Worm (Caenorhabditis elegans): Measurements from ENCODE around the gene nhr-262.

nhr-262 gene

DNA sequence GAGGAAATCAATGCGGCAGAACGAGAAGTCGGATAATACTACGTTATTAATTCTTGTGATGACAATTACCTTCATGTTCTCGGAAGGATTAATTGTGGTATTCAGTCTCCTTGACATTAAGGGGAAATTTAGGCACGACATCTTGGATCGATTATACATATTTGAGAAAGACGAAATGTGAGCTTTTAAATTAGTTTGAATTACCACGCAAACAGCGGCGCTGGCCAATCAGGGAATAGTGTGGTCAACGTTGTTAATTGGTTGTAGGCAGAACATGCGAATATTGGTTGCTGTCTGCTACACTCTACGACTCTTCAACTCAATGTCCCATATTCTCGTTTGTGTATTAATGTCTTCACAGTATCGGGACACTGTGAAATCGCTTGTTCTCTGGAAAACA is 29.7 kb upstream of the nhr-262 start, which contains the start of gene F49A5.10:
Gene F49A5.10 (plus strand): TSS at position 301 of the 400 bp plus-strand sequence.
- TF ChIP-seq ceh-36 (tag; optimal IDR thresholded peaks at IDR 0.05) (no peak), aly-1 (tag; optimal IDR thresholded peaks at IDR 0.05) (no peak), tbx-37 (GFP tag; conservative IDR thresholded peaks at IDR 0.05) (no peak), flt-1 (GFP tag; IDR thresholded peaks at IDR 0.05) (no peak), hmg-4 (GFP tag; optimal IDR thresholded peaks at IDR 0.05) (no peak), hnd-1 (tag; optimal IDR thresholded peaks at IDR 0.05) (no peak), sea-1 (GFP tag; conservative IDR thresholded peaks at IDR 0.05) (no peak), B0310.2 (tag; optimal IDR thresholded peaks at IDR 0.05) (no peak), tra-4 (tag; optimal IDR thresholded peaks at IDR 0.05) (no peak), tbx-11 (GFP tag; IDR thresholded peaks at IDR 0.05) (no peak), pes-1 (GFP tag; IDR thresholded peaks at IDR 0.05) (no peak), ama-1 (optimal IDR thresholded peaks at IDR 0.05) (no peak), F13C5.2 (tag; optimal IDR thresholded peaks at IDR 0.05) (no peak), ets-7 (tag; optimal IDR thresholded peaks at IDR 0.05) (no peak), hmbx-1 (tag; optimal IDR thresholded peaks at IDR 0.05) (no peak), ceh-13 (GFP tag; optimal IDR thresholded peaks at IDR 0.05) (no peak), scrt-1 (GFP tag; IDR thresholded peaks at IDR 0.05) (no peak)

DNA sequence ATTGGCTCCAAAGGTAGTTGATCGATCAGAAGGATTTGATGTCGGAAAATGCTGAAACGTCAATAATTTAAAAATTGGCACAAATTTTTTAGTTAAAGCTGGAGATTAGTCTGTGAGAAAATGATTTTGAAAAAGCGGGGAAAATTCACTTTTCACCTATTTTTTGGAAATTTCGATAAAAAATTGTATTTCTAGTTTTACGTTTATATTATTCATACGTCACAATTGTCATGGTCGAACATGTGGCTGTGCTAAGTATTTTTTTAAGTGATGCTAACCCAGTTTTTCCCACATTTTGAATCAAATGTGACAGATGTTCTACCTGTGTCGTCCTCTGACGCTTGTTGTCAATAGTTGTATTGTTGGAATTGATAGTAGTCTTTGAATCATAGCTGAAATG is 25.2 kb upstream of the nhr-262 start:
- no peak for TF ChIP-seq sea-1 (GFP tag; conservative IDR thresholded peaks at IDR 0.05)
- TF ChIP-seq hnd-1 (tag; optimal IDR thresholded peaks at IDR 0.05) = no peak
- TF ChIP-seq flt-1 (GFP tag; IDR thresholded peaks at IDR 0.05) = no peak
- no peak for TF ChIP-seq ets-7 (tag; optimal IDR thresholded peaks at IDR 0.05)
- TF ChIP-seq ceh-36 (tag; optimal IDR thresholded peaks at IDR 0.05) = no peak
- no peak for TF ChIP-seq tbx-37 (GFP tag; conservative IDR thresholded peaks at IDR 0.05)
- TF ChIP-seq scrt-1 (GFP tag; IDR thresholded peaks at IDR 0.05) = no peak
- TF ChIP-seq tra-4 (tag; optimal IDR thresholded peaks at IDR 0.05) = no peak
- no peak for TF ChIP-seq hmbx-1 (tag; optimal IDR thresholded peaks at IDR 0.05)
- TF ChIP-seq tbx-11 (GFP tag; IDR thresholded peaks at IDR 0.05) = no peak
- no peak for TF ChIP-seq ceh-13 (GFP tag; optimal IDR thresholded peaks at IDR 0.05)
- TF ChIP-seq pes-1 (GFP tag; IDR thresholded peaks at IDR 0.05) = no peak
- TF ChIP-seq F13C5.2 (tag; optimal IDR thresholded peaks at IDR 0.05) = no peak
- no peak for TF ChIP-seq aly-1 (tag; optimal IDR thresholded peaks at IDR 0.05)
- TF ChIP-seq B0310.2 (tag; optimal IDR thresholded peaks at IDR 0.05) = no peak

DNA sequence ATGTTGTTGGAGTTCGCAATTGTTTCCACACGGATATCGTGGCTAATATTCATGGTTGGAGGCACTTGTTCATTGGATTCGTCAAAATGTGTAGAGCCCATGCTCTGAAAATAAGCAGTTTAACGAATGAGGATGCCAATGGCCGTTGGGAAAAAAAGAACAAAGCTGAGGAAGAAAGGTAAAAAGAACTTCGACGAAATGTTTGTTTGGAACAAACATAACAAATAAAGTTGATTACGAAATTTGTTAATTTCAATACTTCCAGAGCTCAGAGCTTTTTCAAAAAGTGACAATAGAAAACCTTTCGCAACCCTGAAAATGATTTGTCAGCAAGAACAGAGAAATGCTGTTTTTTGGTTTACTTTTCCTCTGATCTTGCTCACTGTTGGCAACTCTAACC is 24.7 kb upstream of the nhr-262 start, which contains the start of gene F09C6.3:
Gene F09C6.3 (minus strand): TSS at position 101 of the 400 bp plus-strand sequence.
- TF ChIP-seq scrt-1 (GFP tag; IDR thresholded peaks at IDR 0.05) (no peak), aly-1 (tag; optimal IDR thresholded peaks at IDR 0.05) (no peak), tra-4 (tag; optimal IDR thresholded peaks at IDR 0.05) (no peak), ama-1 (optimal IDR thresholded peaks at IDR 0.05) (no peak), ceh-13 (GFP tag; optimal IDR thresholded peaks at IDR 0.05) (no peak), B0310.2 (tag; optimal IDR thresholded peaks at IDR 0.05) (no peak), ets-7 (tag; optimal IDR thresholded peaks at IDR 0.05) (no peak), tbx-11 (GFP tag; IDR thresholded peaks at IDR 0.05) (no peak), pes-1 (GFP tag; IDR thresholded peaks at IDR 0.05) (no peak), sea-1 (GFP tag; conservative IDR thresholded peaks at IDR 0.05) (no peak), F13C5.2 (tag; optimal IDR thresholded peaks at IDR 0.05) (no peak), hmbx-1 (tag; optimal IDR thresholded peaks at IDR 0.05) (no peak), flt-1 (GFP tag; IDR thresholded peaks at IDR 0.05) (no peak), hnd-1 (tag; optimal IDR thresholded peaks at IDR 0.05) (no peak), hmg-4 (GFP tag; optimal IDR thresholded peaks at IDR 0.05) (no peak), ceh-36 (tag; optimal IDR thresholded peaks at IDR 0.05) (no peak), tbx-37 (GFP tag; conservative IDR thresholded peaks at IDR 0.05) (no peak)

DNA sequence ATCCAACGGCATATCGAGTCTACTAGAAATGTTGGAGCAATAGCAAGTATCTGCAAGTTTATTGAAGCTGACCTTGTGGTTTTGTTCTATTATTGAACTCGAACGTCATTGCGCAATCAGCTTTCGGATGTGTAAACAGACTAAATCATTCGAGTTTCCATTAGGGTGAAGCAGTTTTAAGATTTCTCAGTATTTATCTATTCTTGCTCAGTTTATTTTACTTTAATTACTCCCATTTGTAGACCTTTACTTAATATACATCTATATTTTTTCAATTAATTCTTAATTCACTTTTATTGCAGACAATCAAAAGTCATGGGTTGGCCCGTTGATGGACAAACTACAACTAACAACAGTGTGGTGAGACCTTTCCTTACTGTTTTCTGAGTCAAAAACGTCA is 24.0 kb upstream of the nhr-262 start, which contains the start of gene F09C6.14:
Gene F09C6.14 (plus strand): TSS at position 301 of the 400 bp plus-strand sequence.
- no peak for TF ChIP-seq tbx-37 (GFP tag; conservative IDR thresholded peaks at IDR 0.05)
- TF ChIP-seq ceh-13 (GFP tag; optimal IDR thresholded peaks at IDR 0.05) = no peak
- TF ChIP-seq F13C5.2 (tag; optimal IDR thresholded peaks at IDR 0.05) = no peak
- no peak for TF ChIP-seq hnd-1 (tag; optimal IDR thresholded peaks at IDR 0.05)
- no peak for TF ChIP-seq hmg-4 (GFP tag; optimal IDR thresholded peaks at IDR 0.05)
- no peak for TF ChIP-seq ets-7 (tag; optimal IDR thresholded peaks at IDR 0.05)
- TF ChIP-seq tbx-11 (GFP tag; IDR thresholded peaks at IDR 0.05) = no peak
- no peak for TF ChIP-seq B0310.2 (tag; optimal IDR thresholded peaks at IDR 0.05)
- no peak for TF ChIP-seq sea-1 (GFP tag; conservative IDR thresholded peaks at IDR 0.05)
- TF ChIP-seq flt-1 (GFP tag; IDR thresholded peaks at IDR 0.05) = no peak
- TF ChIP-seq aly-1 (tag; optimal IDR thresholded peaks at IDR 0.05) = no peak
- no peak for TF ChIP-seq tra-4 (tag; optimal IDR thresholded peaks at IDR 0.05)
- TF ChIP-seq ama-1 (optimal IDR thresholded peaks at IDR 0.05) = no peak
- TF ChIP-seq ceh-36 (tag; optimal IDR thresholded peaks at IDR 0.05) = no peak
- no peak for TF ChIP-seq scrt-1 (GFP tag; IDR thresholded peaks at IDR 0.05)
- no peak for TF ChIP-seq pes-1 (GFP tag; IDR thresholded peaks at IDR 0.05)

DNA sequence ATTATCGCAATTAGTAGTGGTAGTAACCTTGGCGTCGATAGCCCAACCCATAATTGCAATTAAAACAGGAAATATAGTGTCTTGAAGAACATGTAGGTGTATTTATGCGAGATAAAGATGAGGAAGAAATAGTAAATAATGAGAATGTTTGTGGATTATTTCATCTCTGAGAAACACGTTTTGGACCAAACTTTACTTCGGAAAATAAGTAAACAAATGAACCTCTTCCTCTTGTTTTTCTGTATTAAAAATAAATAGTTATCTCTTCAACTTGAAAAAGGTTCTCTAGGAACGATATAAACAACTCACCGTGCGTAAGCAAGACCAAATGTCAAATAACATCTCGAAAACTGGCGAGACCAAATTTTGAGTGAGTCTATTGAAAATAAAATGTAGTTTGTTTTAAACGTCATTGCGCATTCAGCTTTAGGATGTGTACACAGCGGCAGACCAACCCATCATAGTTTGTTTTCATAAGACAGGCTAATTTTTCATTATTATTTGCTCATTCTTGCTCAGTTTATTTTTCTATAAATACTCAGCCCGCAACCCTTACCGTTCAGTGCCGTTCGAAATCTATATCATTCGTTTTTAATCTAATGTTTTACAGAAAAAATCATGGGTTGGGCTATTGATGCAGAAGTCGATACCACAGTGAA is 22.3 kb upstream of the nhr-262 start, which contains the start of the genes F09C6.11 and F09C6.12:
Gene F09C6.11 (minus strand): TSS at position 51 of the 659 bp plus-strand sequence.
Gene F09C6.12 (plus strand): TSS at position 609 of the 659 bp plus-strand sequence.
- no peak for TF ChIP-seq pes-1 (GFP tag; IDR thresholded peaks at IDR 0.05)
- no peak for TF ChIP-seq sea-1 (GFP tag; conservative IDR thresholded peaks at IDR 0.05)
- no peak for TF ChIP-seq F13C5.2 (tag; optimal IDR thresholded peaks at IDR 0.05)
- no peak for TF ChIP-seq tra-4 (tag; optimal IDR thresholded peaks at IDR 0.05)
- TF ChIP-seq hmg-4 (GFP tag; optimal IDR thresholded peaks at IDR 0.05) = no peak
- no peak for TF ChIP-seq hmbx-1 (tag; optimal IDR thresholded peaks at IDR 0.05)
- TF ChIP-seq scrt-1 (GFP tag; IDR thresholded peaks at IDR 0.05) = no peak
- TF ChIP-seq ceh-13 (GFP tag; optimal IDR thresholded peaks at IDR 0.05) = no peak
- TF ChIP-seq hnd-1 (tag; optimal IDR thresholded peaks at IDR 0.05) = no peak
- no peak for TF ChIP-seq flt-1 (GFP tag; IDR thresholded peaks at IDR 0.05)
- TF ChIP-seq aly-1 (tag; optimal IDR thresholded peaks at IDR 0.05) = no peak
- TF ChIP-seq ets-7 (tag; optimal IDR thresholded peaks at IDR 0.05) = no peak
- TF ChIP-seq tbx-11 (GFP tag; IDR thresholded peaks at IDR 0.05) = no peak
- no peak for TF ChIP-seq tbx-37 (GFP tag; conservative IDR thresholded peaks at IDR 0.05)
- no peak for TF ChIP-seq B0310.2 (tag; optimal IDR thresholded peaks at IDR 0.05)
- TF ChIP-seq ama-1 (optimal IDR thresholded peaks at IDR 0.05) = no peak
- TF ChIP-seq ceh-36 (tag; optimal IDR thresholded peaks at IDR 0.05) = no peak

DNA sequence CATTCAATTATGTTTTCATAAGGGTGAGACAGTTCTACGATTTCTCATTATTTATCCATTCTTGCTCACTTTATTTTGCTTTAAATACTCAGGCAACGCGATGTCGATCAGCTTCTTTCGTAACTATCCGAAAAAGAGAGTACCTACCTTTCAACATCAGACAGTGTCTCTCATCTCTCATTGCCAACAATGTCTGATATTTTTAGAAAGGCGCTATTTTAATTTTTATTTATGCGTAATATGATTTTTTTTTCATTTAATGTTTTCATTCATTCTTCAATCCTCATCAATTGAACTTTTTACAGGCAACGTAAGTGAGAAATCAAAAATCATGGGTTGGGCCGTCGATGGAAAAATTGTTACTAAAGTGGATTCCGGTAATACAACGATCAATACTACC is 20.0 kb upstream of the nhr-262 start, which contains the start of gene F09C6.13:
Gene F09C6.13 (plus strand): TSS at position 301 of the 400 bp plus-strand sequence.
- no peak for TF ChIP-seq ets-7 (tag; optimal IDR thresholded peaks at IDR 0.05)
- no peak for TF ChIP-seq pes-1 (GFP tag; IDR thresholded peaks at IDR 0.05)
- TF ChIP-seq flt-1 (GFP tag; IDR thresholded peaks at IDR 0.05) = no peak
- TF ChIP-seq sea-1 (GFP tag; conservative IDR thresholded peaks at IDR 0.05) = no peak
- TF ChIP-seq hmbx-1 (tag; optimal IDR thresholded peaks at IDR 0.05) = no peak
- TF ChIP-seq B0310.2 (tag; optimal IDR thresholded peaks at IDR 0.05) = no peak
- no peak for TF ChIP-seq hnd-1 (tag; optimal IDR thresholded peaks at IDR 0.05)
- TF ChIP-seq F13C5.2 (tag; optimal IDR thresholded peaks at IDR 0.05) = no peak
- no peak for TF ChIP-seq ama-1 (optimal IDR thresholded peaks at IDR 0.05)
- TF ChIP-seq scrt-1 (GFP tag; IDR thresholded peaks at IDR 0.05) = no peak
- no peak for TF ChIP-seq ceh-36 (tag; optimal IDR thresholded peaks at IDR 0.05)
- TF ChIP-seq hmg-4 (GFP tag; optimal IDR thresholded peaks at IDR 0.05) = no peak
- TF ChIP-seq tra-4 (tag; optimal IDR thresholded peaks at IDR 0.05) = no peak
- TF ChIP-seq tbx-37 (GFP tag; conservative IDR thresholded peaks at IDR 0.05) = no peak
- no peak for TF ChIP-seq ceh-13 (GFP tag; optimal IDR thresholded peaks at IDR 0.05)
- no peak for TF ChIP-seq aly-1 (tag; optimal IDR thresholded peaks at IDR 0.05)
- TF ChIP-seq tbx-11 (GFP tag; IDR thresholded peaks at IDR 0.05) = no peak

Measured in whole organism, early embryonic.